Fruit fly (Drosophila melanogaster): ENCODE data around the gene CG7049.
A peak's percentile ranks its signal among the peaks of the same experiment; 100 is the strongest.

The CG7049 gene

dm6 chr3L:160446-161094 is 15.5 kb downstream of the CG7049 start (continued):
- 0 out of 2 replicates have a peak, but pooled peaks have one; percentile 28 for TF ChIP-seq unc-4 (GFP tag; IDR thresholded peaks at IDR 0.05; ENCODE audit: partially characterized antibody)
- no peak for TF ChIP-seq nmo (GFP tag; optimal IDR thresholded peaks at IDR 0.05)
- TF ChIP-seq CG3726 (GFP tag; IDR thresholded peaks at IDR 0.05): no peak
- TF ChIP-seq CG42726 (GFP tag; IDR thresholded peaks at IDR 0.05; ENCODE audit: partially characterized antibody): 0 out of 2 replicates have a peak, but pooled peaks have one; percentile 3
- peak; percentile 22 for TF ChIP-seq sens (GFP tag)
- peak; percentile 91 for TF ChIP-seq Med (GFP tag)
- TF ChIP-seq zf30C (GFP tag; optimal IDR thresholded peaks at IDR 0.05): peak; percentile 33
- TF ChIP-seq Hand (GFP tag; optimal IDR thresholded peaks at IDR 0.05): peak; percentile 23
- peak; percentile 32 for TF ChIP-seq CG8924 (tag; optimal IDR thresholded peaks at IDR 0.05)
- peak in 1 of 2 experiments; percentile 41 for TF ChIP-seq Eip74EF (GFP tag; optimal IDR thresholded peaks at IDR 0.05)
- peak; percentile 38 for TF ChIP-seq B-H2 (GFP tag; optimal IDR thresholded peaks at IDR 0.05)
- no peak for TF ChIP-seq tin (GFP tag; optimal IDR thresholded peaks at IDR 0.05)
- TF ChIP-seq CG43689 (GFP tag; IDR thresholded peaks at IDR 0.05): no peak
- TF ChIP-seq bbx (GFP tag; IDR thresholded peaks at IDR 0.05; ENCODE audit: partially characterized antibody): peak; percentile 59; the same call in 1 of the 2 replicates
- no peak for TF ChIP-seq Sox102F (GFP tag; optimal IDR thresholded peaks at IDR 0.05)
- TF ChIP-seq dmrt99B (tag; optimal IDR thresholded peaks at IDR 0.05): no peak
- TF ChIP-seq dmrt11E (tag; optimal IDR thresholded peaks at IDR 0.05): no peak
- TF ChIP-seq ken (GFP tag; IDR thresholded peaks at IDR 0.05): peak; percentile 14; the same call in 1 of the 3 replicates
- TF ChIP-seq Rfx (GFP tag; IDR thresholded peaks at IDR 0.05): peak; percentile 24; the same call in 1 of the 2 replicates
- TF ChIP-seq sd (tag; optimal IDR thresholded peaks at IDR 0.05): peak; percentile 5
- TF ChIP-seq Hr78 (GFP tag; optimal IDR thresholded peaks at IDR 0.05): peak in 1 of 2 experiments; percentile 16
- TF ChIP-seq Meics (GFP tag; optimal IDR thresholded peaks at IDR 0.05): peak; percentile 8
- peak; percentile 12 for TF ChIP-seq Fer3 (tag; optimal IDR thresholded peaks at IDR 0.05)
- peak; percentile 7 for TF ChIP-seq CG1603 (tag; optimal IDR thresholded peaks at IDR 0.05)
- peak; percentile 40 for TF ChIP-seq CG2678 (tag; optimal IDR thresholded peaks at IDR 0.05)
- no peak for TF ChIP-seq crp (GFP tag; optimal IDR thresholded peaks at IDR 0.05)
- peak; percentile 61 for TF ChIP-seq lab (GFP tag; optimal IDR thresholded peaks at IDR 0.05)
- TF ChIP-seq CG13296 (GFP tag; optimal IDR thresholded peaks at IDR 0.05): peak; percentile 55
- peak; percentile 12 for TF ChIP-seq tap (tag; optimal IDR thresholded peaks at IDR 0.05)
- TF ChIP-seq CG8290 (GFP tag; optimal IDR thresholded peaks at IDR 0.05): no peak
- TF ChIP-seq CG8290 (tag; optimal IDR thresholded peaks at IDR 0.05): peak in 1 of 2 experiments; percentile 73
- peak; percentile 17 for TF ChIP-seq nom (GFP tag; optimal IDR thresholded peaks at IDR 0.05)
- no peak for TF ChIP-seq Drgx (GFP tag; IDR thresholded peaks at IDR 0.05)
- TF ChIP-seq gfzf (GFP tag; optimal IDR thresholded peaks at IDR 0.05): no peak
- TF ChIP-seq chm (GFP tag; IDR thresholded peaks at IDR 0.05): peak; percentile 67
- no peak for TF ChIP-seq z (GFP tag; IDR thresholded peaks at IDR 0.05)
- peak; percentile 44 for TF ChIP-seq Nf-YC (tag; optimal IDR thresholded peaks at IDR 0.05)
- no peak for TF ChIP-seq CG1529 (GFP tag; optimal IDR thresholded peaks at IDR 0.05)
- TF ChIP-seq CG3281 (GFP tag; optimal IDR thresholded peaks at IDR 0.05): peak; percentile 46
- no peak for TF ChIP-seq phol (tag; optimal IDR thresholded peaks at IDR 0.05)
- TF ChIP-seq PHDP (tag; optimal IDR thresholded peaks at IDR 0.05): peak; percentile 30
- TF ChIP-seq sug (tag; optimal IDR thresholded peaks at IDR 0.05): peak; percentile 60
- TF ChIP-seq aop (GFP tag; IDR thresholded peaks at IDR 0.05): no peak
- peak; percentile 36; the same call in 1 of the 2 replicates for TF ChIP-seq NFAT (GFP tag; IDR thresholded peaks at IDR 0.05)
- TF ChIP-seq sob (GFP tag; IDR thresholded peaks at IDR 0.05): peak; percentile 43; the same call in 1 of the 2 replicates
- no peak for TF ChIP-seq CG9727 (GFP tag; optimal IDR thresholded peaks at IDR 0.05)
- TF ChIP-seq oc (tag; optimal IDR thresholded peaks at IDR 0.05): peak; percentile 65
- TF ChIP-seq Hmr (GFP tag; optimal IDR thresholded peaks at IDR 0.05): peak; percentile 21
